1 fruit fly cellular context compared by ENCODE assay signal in the genomic region with DNA sequence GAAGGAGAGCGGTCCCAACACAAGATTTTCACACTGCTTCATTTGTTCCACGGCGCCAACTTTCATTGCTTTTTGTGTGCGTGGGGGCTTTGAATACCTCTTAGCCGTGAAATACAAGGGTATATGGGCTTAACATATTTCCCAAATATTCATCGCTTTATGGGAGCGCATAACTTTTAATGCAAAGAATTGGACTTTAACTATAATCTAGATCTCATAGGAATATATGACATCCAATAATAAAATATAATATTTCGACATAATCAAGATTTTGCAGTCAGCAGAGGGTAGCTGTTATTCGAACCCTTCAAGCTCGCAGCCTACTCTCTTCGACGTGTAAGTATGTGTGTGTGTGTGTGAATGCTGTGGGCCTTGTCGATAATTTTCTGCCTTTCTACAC.
TF ChIP-seq lines count a peak whose summit lies in the region.

No protein-coding gene starts in this region.

TF ChIP-seq in whole organism, embryonic, 481 proteins besides CTCF, POLR2A, EP300 and RAD21 (continued from another document and continues in another):
- no peak for TF ChIP-seq CG10321 (GFP tag; IDR thresholded peaks at IDR 0.05; lab: Robert Waterston, UW)
- peak; percentile 65 for TF ChIP-seq dysf (GFP tag; IDR thresholded peaks at IDR 0.05; lab: Robert Waterston, UW)
- no peak for TF ChIP-seq H15 (GFP tag; IDR thresholded peaks at IDR 0.05; lab: Robert Waterston, UW)
- TF ChIP-seq luna (GFP tag; optimal IDR thresholded peaks at IDR 0.05; lab: Kevin White, UChicago): no peak
- no peak for TF ChIP-seq CG4617 (GFP tag; optimal IDR thresholded peaks at IDR 0.05; lab: Kevin White, UChicago; ENCODE audit: borderline replicate concordance)
- no peak for TF ChIP-seq lola (GFP tag; optimal IDR thresholded peaks at IDR 0.05; lab: Kevin White, UChicago)
- no peak for TF ChIP-seq CG16779 (GFP tag; IDR thresholded peaks at IDR 0.05; lab: Robert Waterston, UW)
- no peak for TF ChIP-seq bbx (GFP tag; IDR thresholded peaks at IDR 0.05; lab: Robert Waterston, UW; ENCODE audit: partially characterized antibody)
- TF ChIP-seq CG33557 (GFP tag; optimal IDR thresholded peaks at IDR 0.05; lab: Kevin White, UChicago): no peak
- TF ChIP-seq CG11560 (tag; IDR thresholded peaks at IDR 0.05; lab: Robert Waterston, UW): no peak
- peak; percentile 33 for TF ChIP-seq bab2 (GFP tag; optimal IDR thresholded peaks at IDR 0.05; lab: Kevin White, UChicago)
- TF ChIP-seq Aef1 (GFP tag; IDR thresholded peaks at IDR 0.05; lab: Robert Waterston, UW): 0 out of 3 replicates have a peak, but pooled peaks have one; percentile 21
- TF ChIP-seq Mad (GFP tag; optimal IDR thresholded peaks at IDR 0.05; lab: Kevin White, UChicago): no peak
- no peak for TF ChIP-seq al (GFP tag; IDR thresholded peaks at IDR 0.05; lab: Robert Waterston, UW)
- no peak for TF ChIP-seq CG11085 (GFP tag; IDR thresholded peaks at IDR 0.05; lab: Robert Waterston, UW)
- TF ChIP-seq mam (GFP tag; optimal IDR thresholded peaks at IDR 0.05; lab: Kevin White, UChicago): no peak
- TF ChIP-seq CG13296 (GFP tag; optimal IDR thresholded peaks at IDR 0.05; lab: Kevin White, UChicago): no peak
- TF ChIP-seq Sry-β (GFP tag; optimal IDR thresholded peaks at IDR 0.05; lab: Kevin White, UChicago): no peak
- TF ChIP-seq Ravus (GFP tag; IDR thresholded peaks at IDR 0.05; lab: Robert Waterston, UW): no peak; the same call in 1 of the 2 replicates
- no peak for TF ChIP-seq CG12659 (GFP tag; optimal IDR thresholded peaks at IDR 0.05; lab: Kevin White, UChicago)
- no peak; the same call in 2 of the 3 replicates for TF ChIP-seq zfh1 (GFP tag; IDR thresholded peaks at IDR 0.05; lab: Robert Waterston, UW)
- TF ChIP-seq chn (GFP tag; optimal IDR thresholded peaks at IDR 0.05; lab: Kevin White, UChicago): no peak
- no peak for TF ChIP-seq stwl (tag; optimal IDR thresholded peaks at IDR 0.05; lab: Kevin White, UChicago)
- no peak for TF ChIP-seq tna (GFP tag; IDR thresholded peaks at IDR 0.05; lab: Robert Waterston, UW; ENCODE audit: partially characterized antibody)
- peak; percentile 46; the same call in 2 of the 3 replicates for TF ChIP-seq tgo (GFP tag; IDR thresholded peaks at IDR 0.05; lab: Robert Waterston, UW)
- TF ChIP-seq tx (GFP tag; optimal IDR thresholded peaks at IDR 0.05; lab: Kevin White, UChicago): no peak
- TF ChIP-seq CG7271 (tag; optimal IDR thresholded peaks at IDR 0.05; lab: Kevin White, UChicago): no peak
- no peak for TF ChIP-seq tio (GFP tag; optimal IDR thresholded peaks at IDR 0.05; lab: Kevin White, UChicago)
- TF ChIP-seq gt (GFP tag; IDR thresholded peaks at IDR 0.05; lab: Robert Waterston, UW): no peak
- no peak for TF ChIP-seq CG10267 (tag; optimal IDR thresholded peaks at IDR 0.05; lab: Kevin White, UChicago)
- TF ChIP-seq CG31441 (GFP tag; IDR thresholded peaks at IDR 0.05; lab: Robert Waterston, UW): peak; percentile 27; the same call in 1 of the 2 replicates
- TF ChIP-seq CG6683 (GFP tag; optimal IDR thresholded peaks at IDR 0.05; lab: Kevin White, UChicago): no peak
- TF ChIP-seq CG10462 (GFP tag; optimal IDR thresholded peaks at IDR 0.05; lab: Kevin White, UChicago): no peak
- peak in 1 of 2 experiments; percentile 13 for TF ChIP-seq Pdp1 (GFP tag; optimal IDR thresholded peaks at IDR 0.05; lab: Kevin White, UChicago)
- no peak for TF ChIP-seq CG8281 (tag; optimal IDR thresholded peaks at IDR 0.05; lab: Kevin White, UChicago)
- no peak for TF ChIP-seq ato (GFP tag; IDR thresholded peaks at IDR 0.05; lab: Robert Waterston, UW; ENCODE audit: partially characterized antibody)
- no peak for TF ChIP-seq Lim3 (GFP tag; IDR thresholded peaks at IDR 0.05; lab: Robert Waterston, UW)
- TF ChIP-seq Bgb (GFP tag; IDR thresholded peaks at IDR 0.05; lab: Robert Waterston, UW; ENCODE audit: partially characterized antibody): no peak
- TF ChIP-seq CG12769 (tag; optimal IDR thresholded peaks at IDR 0.05; lab: Kevin White, UChicago): peak; percentile 15
- TF ChIP-seq CG6175 (GFP tag; IDR thresholded peaks at IDR 0.05; lab: Robert Waterston, UW): no peak
- peak; percentile 32 for TF ChIP-seq Fer3 (tag; optimal IDR thresholded peaks at IDR 0.05; lab: Kevin White, UChicago)
- TF ChIP-seq maf-S (GFP tag; optimal IDR thresholded peaks at IDR 0.05; lab: Kevin White, UChicago): no peak
- no peak for TF ChIP-seq HLH54F (GFP tag; optimal IDR thresholded peaks at IDR 0.05; lab: Kevin White, UChicago)
- TF ChIP-seq PHDP (tag; optimal IDR thresholded peaks at IDR 0.05; lab: Kevin White, UChicago): peak; percentile 46
- no peak for TF ChIP-seq CG13624 (GFP tag; optimal IDR thresholded peaks at IDR 0.05; lab: Kevin White, UChicago)
- peak; percentile 35 for TF ChIP-seq Abd-B (GFP tag; optimal IDR thresholded peaks at IDR 0.05; lab: Kevin White, UChicago)
- no peak for TF ChIP-seq odd (GFP tag; optimal IDR thresholded peaks at IDR 0.05; lab: Kevin White, UChicago)
- no peak for TF ChIP-seq en (GFP tag; optimal IDR thresholded peaks at IDR 0.05; lab: Kevin White, UChicago)
- TF ChIP-seq knrl (GFP tag; IDR thresholded peaks at IDR 0.05; lab: Robert Waterston, UW; ENCODE audit: partially characterized antibody): no peak
- no peak for TF ChIP-seq CG5245 (GFP tag; optimal IDR thresholded peaks at IDR 0.05; lab: Kevin White, UChicago)
- no peak for TF ChIP-seq CG16863 (GFP tag; optimal IDR thresholded peaks at IDR 0.05; lab: Kevin White, UChicago)
- TF ChIP-seq Hr3 (GFP tag; optimal IDR thresholded peaks at IDR 0.05; lab: Kevin White, UChicago): no peak
- no peak for TF ChIP-seq sug (tag; optimal IDR thresholded peaks at IDR 0.05; lab: Kevin White, UChicago)
- TF ChIP-seq CG9932 (GFP tag; IDR thresholded peaks at IDR 0.05; lab: Robert Waterston, UW): no peak
- no peak for TF ChIP-seq MBD-R2 (GFP tag; IDR thresholded peaks at IDR 0.05; lab: Robert Waterston, UW)
- TF ChIP-seq CG10274 (GFP tag; optimal IDR thresholded peaks at IDR 0.05; lab: Kevin White, UChicago): no peak
- TF ChIP-seq org-1 (GFP tag; optimal IDR thresholded peaks at IDR 0.05; lab: Kevin White, UChicago): peak; percentile 40
- no peak for TF ChIP-seq CG12744 (GFP tag; optimal IDR thresholded peaks at IDR 0.05; lab: Kevin White, UChicago)
- TF ChIP-seq CG7786 (GFP tag; optimal IDR thresholded peaks at IDR 0.05; lab: Kevin White, UChicago): no peak
- no peak for TF ChIP-seq Adf1 (GFP tag; IDR thresholded peaks at IDR 0.05; lab: Robert Waterston, UW)
- TF ChIP-seq phol (tag; optimal IDR thresholded peaks at IDR 0.05; lab: Kevin White, UChicago): no peak
- peak; percentile 39 for TF ChIP-seq Xbp1 (GFP tag; optimal IDR thresholded peaks at IDR 0.05; lab: Kevin White, UChicago)
- TF ChIP-seq CoRest (tag; optimal IDR thresholded peaks at IDR 0.05; lab: Kevin White, UChicago): peak; percentile 14
- no peak for TF ChIP-seq Ssrp (tag; optimal IDR thresholded peaks at IDR 0.05; lab: Kevin White, UChicago)
- TF ChIP-seq CG1647 (GFP tag; optimal IDR thresholded peaks at IDR 0.05; lab: Kevin White, UChicago): peak; percentile 7
- TF ChIP-seq lbe (GFP tag; optimal IDR thresholded peaks at IDR 0.05; lab: Kevin White, UChicago): no peak
- peak; percentile 15 for TF ChIP-seq CG10209 (GFP tag; optimal IDR thresholded peaks at IDR 0.05; lab: Kevin White, UChicago)
- TF ChIP-seq stc (GFP tag; IDR thresholded peaks at IDR 0.05; lab: Robert Waterston, UW): peak; percentile 51; the same call in 1 of the 2 replicates
- no peak for TF ChIP-seq CG14667 (GFP tag; IDR thresholded peaks at IDR 0.05; lab: Robert Waterston, UW)
- no peak for TF ChIP-seq CG32767 (GFP tag; IDR thresholded peaks at IDR 0.05; lab: Robert Waterston, UW)
- TF ChIP-seq otp (GFP tag; IDR thresholded peaks at IDR 0.05; lab: Robert Waterston, UW): no peak
- TF ChIP-seq CG17385 (GFP tag; optimal IDR thresholded peaks at IDR 0.05; lab: Kevin White, UChicago): no peak
- TF ChIP-seq jing (GFP tag; optimal IDR thresholded peaks at IDR 0.05; lab: Kevin White, UChicago): no peak
- TF ChIP-seq lilli (GFP tag; optimal IDR thresholded peaks at IDR 0.05; lab: Kevin White, UChicago): peak; percentile 43
- peak; percentile 36 for TF ChIP-seq CG14441 (GFP tag; IDR thresholded peaks at IDR 0.05; lab: Robert Waterston, UW)
- peak; percentile 36 for TF ChIP-seq cwo (GFP tag; optimal IDR thresholded peaks at IDR 0.05; lab: Kevin White, UChicago)
- no peak for TF ChIP-seq Dp (GFP tag; optimal IDR thresholded peaks at IDR 0.05; lab: Kevin White, UChicago)
- no peak for TF ChIP-seq Mes4 (GFP tag; optimal IDR thresholded peaks at IDR 0.05; lab: Kevin White, UChicago)
- TF ChIP-seq TFAM (GFP tag; optimal IDR thresholded peaks at IDR 0.05; lab: Kevin White, UChicago): no peak
- no peak for TF ChIP-seq CG9609 (GFP tag; optimal IDR thresholded peaks at IDR 0.05; lab: Kevin White, UChicago)
- TF ChIP-seq nerfin-2 (GFP tag; IDR thresholded peaks at IDR 0.05; lab: Robert Waterston, UW; ENCODE audit: partially characterized antibody): no peak
- peak; percentile 18 for TF ChIP-seq CG18619 (GFP tag; optimal IDR thresholded peaks at IDR 0.05; lab: Kevin White, UChicago)
- TF ChIP-seq HHEX (GFP tag; optimal IDR thresholded peaks at IDR 0.05; lab: Kevin White, UChicago): peak; percentile 36
- no peak for TF ChIP-seq Dip2 (GFP tag; IDR thresholded peaks at IDR 0.05; lab: Robert Waterston, UW)
- TF ChIP-seq rib (GFP tag; IDR thresholded peaks at IDR 0.05; lab: Robert Waterston, UW): no peak
- TF ChIP-seq CG12104 (GFP tag; optimal IDR thresholded peaks at IDR 0.05; lab: Kevin White, UChicago): no peak
- no peak for TF ChIP-seq NC2β (GFP tag; optimal IDR thresholded peaks at IDR 0.05; lab: Kevin White, UChicago)
- no peak for TF ChIP-seq Sox100B (GFP tag; optimal IDR thresholded peaks at IDR 0.05; lab: Kevin White, UChicago)
- no peak for TF ChIP-seq cad (GFP tag; optimal IDR thresholded peaks at IDR 0.05; lab: Kevin White, UChicago)
- no peak for TF ChIP-seq CG42726 (GFP tag; IDR thresholded peaks at IDR 0.05; lab: Robert Waterston, UW; ENCODE audit: partially characterized antibody)
- no peak for TF ChIP-seq B-H1 (GFP tag; IDR thresholded peaks at IDR 0.05; lab: Robert Waterston, UW)
- TF ChIP-seq pho (GFP tag; optimal IDR thresholded peaks at IDR 0.05; lab: Kevin White, UChicago): no peak
- no peak for TF ChIP-seq zen (tag; optimal IDR thresholded peaks at IDR 0.05; lab: Kevin White, UChicago)
- peak; percentile 24 for TF ChIP-seq CG13424 (tag; optimal IDR thresholded peaks at IDR 0.05; lab: Kevin White, UChicago)
- TF ChIP-seq CG1602 (GFP tag; optimal IDR thresholded peaks at IDR 0.05; lab: Kevin White, UChicago): peak; percentile 3
- no peak for TF ChIP-seq wek (GFP tag; optimal IDR thresholded peaks at IDR 0.05; lab: Kevin White, UChicago)
- peak; percentile 46 for TF ChIP-seq sens (GFP tag; lab: Kevin White, UChicago)
- no peak for TF ChIP-seq CG31224 (GFP tag; IDR thresholded peaks at IDR 0.05; lab: Robert Waterston, UW)
- no peak for TF ChIP-seq CG11723 (GFP tag; optimal IDR thresholded peaks at IDR 0.05; lab: Kevin White, UChicago)
- TF ChIP-seq B-H2 (GFP tag; optimal IDR thresholded peaks at IDR 0.05; lab: Kevin White, UChicago): no peak
- TF ChIP-seq CG32532 (GFP tag; IDR thresholded peaks at IDR 0.05; lab: Robert Waterston, UW): no peak
- no peak for TF ChIP-seq sr (GFP tag; IDR thresholded peaks at IDR 0.05; lab: Robert Waterston, UW)
- no peak for TF ChIP-seq Dref (GFP tag; IDR thresholded peaks at IDR 0.05; lab: Robert Waterston, UW)
- TF ChIP-seq CG6765 (GFP tag; optimal IDR thresholded peaks at IDR 0.05; lab: Kevin White, UChicago): peak; percentile 6
- peak; percentile 33 for TF ChIP-seq bcd (GFP tag; optimal IDR thresholded peaks at IDR 0.05; lab: Kevin White, UChicago)
- no peak for TF ChIP-seq bsh (GFP tag; optimal IDR thresholded peaks at IDR 0.05; lab: Kevin White, UChicago)
- TF ChIP-seq CG15514 (GFP tag; optimal IDR thresholded peaks at IDR 0.05; lab: Kevin White, UChicago): peak; percentile 38
- TF ChIP-seq CG2120 (GFP tag; optimal IDR thresholded peaks at IDR 0.05; lab: Kevin White, UChicago): peak; percentile 64
- TF ChIP-seq crp (GFP tag; optimal IDR thresholded peaks at IDR 0.05; lab: Kevin White, UChicago): no peak
- TF ChIP-seq Sry-δ (GFP tag; optimal IDR thresholded peaks at IDR 0.05; lab: Kevin White, UChicago): no peak
- no peak for TF ChIP-seq CG4360 (GFP tag; IDR thresholded peaks at IDR 0.05; lab: Robert Waterston, UW)
- no peak for TF ChIP-seq CG17612 (GFP tag; IDR thresholded peaks at IDR 0.05; lab: Robert Waterston, UW)
- no peak for TF ChIP-seq cato (GFP tag; optimal IDR thresholded peaks at IDR 0.05; lab: Kevin White, UChicago; ENCODE audit: borderline replicate concordance)
- TF ChIP-seq Scr (GFP tag; IDR thresholded peaks at IDR 0.05; lab: Robert Waterston, UW; ENCODE audit: partially characterized antibody): no peak
- no peak for TF ChIP-seq klu (GFP tag; IDR thresholded peaks at IDR 0.05; lab: Robert Waterston, UW)
- no peak for TF ChIP-seq CG18011 (GFP tag; optimal IDR thresholded peaks at IDR 0.05; lab: Kevin White, UChicago)
- TF ChIP-seq slp2 (GFP tag; optimal IDR thresholded peaks at IDR 0.05; lab: Kevin White, UChicago): no peak
- no peak for TF ChIP-seq dati (GFP tag; IDR thresholded peaks at IDR 0.05; lab: Robert Waterston, UW)
- peak; percentile 52 for TF ChIP-seq Ada2b (GFP tag; IDR thresholded peaks at IDR 0.05; lab: Robert Waterston, UW)
- no peak for TF ChIP-seq CG17802 (tag; optimal IDR thresholded peaks at IDR 0.05; lab: Kevin White, UChicago)
- TF ChIP-seq Oli (tag; optimal IDR thresholded peaks at IDR 0.05; lab: Kevin White, UChicago): peak; percentile 48
- peak; percentile 28; the same call in 1 of the 2 replicates for TF ChIP-seq E2f1 (GFP tag; IDR thresholded peaks at IDR 0.05; lab: Robert Waterston, UW)
- no peak for TF ChIP-seq CG15073 (GFP tag; optimal IDR thresholded peaks at IDR 0.05; lab: Kevin White, UChicago)
- no peak for TF ChIP-seq bowl (GFP tag; IDR thresholded peaks at IDR 0.05; lab: Robert Waterston, UW)
- peak; percentile 20 for TF ChIP-seq caup (GFP tag; optimal IDR thresholded peaks at IDR 0.05; lab: Kevin White, UChicago; ENCODE audit: severe bottlenecking)
- no peak for TF ChIP-seq CG2116 (GFP tag; optimal IDR thresholded peaks at IDR 0.05; lab: Kevin White, UChicago)
- TF ChIP-seq gcm (GFP tag; optimal IDR thresholded peaks at IDR 0.05; lab: Kevin White, UChicago): no peak
- no peak for TF ChIP-seq Jarid2 (GFP tag; optimal IDR thresholded peaks at IDR 0.05; lab: Kevin White, UChicago)
- no peak for TF ChIP-seq toy (GFP tag; IDR thresholded peaks at IDR 0.05; lab: Robert Waterston, UW)
- no peak; the same call in 2 of the 3 replicates for TF ChIP-seq CG11695 (GFP tag; IDR thresholded peaks at IDR 0.05; lab: Robert Waterston, UW)
- TF ChIP-seq ro (GFP tag; IDR thresholded peaks at IDR 0.05; lab: Robert Waterston, UW): no peak
- TF ChIP-seq Gsc (GFP tag; IDR thresholded peaks at IDR 0.05; lab: Robert Waterston, UW): no peak
